Fruit fly (Drosophila melanogaster) whole organism, embryonic: ENCODE results near the gene frtz.

Experiments
- Atf6 ChIP-seq: fragments of 200-800 bp; sonication (Bioruptor generic); IDR thresholded peaks from 2 replicates; pipeline ENCODE4 v1.3.6; 2022; ENCODE audit warnings: missing biosample characterization, missing genetic modification characterization
- CG10654 ChIP-seq: fragments of 200-800 bp; sonication (Bioruptor generic); optimal IDR thresholded peaks from 2 replicates; lab custom pipeline; 2016; ENCODE audit warnings: missing biosample characterization, missing genetic modification characterization
- CG10979 ChIP-seq: fragments of 200-800 bp; sonication (Bioruptor generic); optimal IDR thresholded peaks from 2 replicates; lab custom pipeline; 2018; ENCODE audit warnings: missing biosample characterization, mild to moderate bottlenecking, missing genetic modification characterization, moderate library complexity
- CG12769 ChIP-seq: fragments of 200-800 bp; sonication (Bioruptor generic); optimal IDR thresholded peaks from 2 replicates; lab custom pipeline; 2019; ENCODE audit warnings: missing biosample characterization, mild to moderate bottlenecking, missing genetic modification characterization, moderate library complexity
- CG14441 ChIP-seq: fragments of 200-800 bp; sonication (Bioruptor generic); IDR thresholded peaks from 2 replicates; pipeline ENCODE4 v1.3.6; 2022; ENCODE audit warnings: missing biosample characterization, missing genetic modification characterization
- CG1602 ChIP-seq: fragments of 200-800 bp; sonication (Bioruptor generic); optimal IDR thresholded peaks from 3 replicates; lab custom pipeline; 2016; ENCODE audit warnings: missing biosample characterization, missing genetic modification characterization
- CG16813 ChIP-seq: fragments of 200-800 bp; sonication (Bioruptor generic); IDR thresholded peaks from 3 replicates; pipeline ENCODE4 v1.3.6; 2022; ENCODE audit warnings: missing biosample characterization, missing genetic modification characterization; ENCODE audit not compliant: partially characterized antibody
- CG17186 ChIP-seq: fragments of 200-800 bp; sonication (Bioruptor generic); optimal IDR thresholded peaks from 3 replicates; lab custom pipeline; 2017; ENCODE audit warnings: missing biosample characterization, missing genetic modification reagents, missing genetic modification characterization
- CG17568 ChIP-seq: fragments of 200-800 bp; sonication (Bioruptor generic); optimal IDR thresholded peaks from 2 replicates; lab custom pipeline; 2018; ENCODE audit warnings: missing biosample characterization, mild to moderate bottlenecking, missing genetic modification characterization, moderate library complexity
- CG18764 ChIP-seq: fragments of 200-800 bp; sonication (Bioruptor generic); optimal IDR thresholded peaks from 3 replicates; lab custom pipeline; 2016; ENCODE audit warnings: missing biosample characterization, missing genetic modification characterization
- CG30431 ChIP-seq: fragments of 200-800 bp; sonication (Bioruptor generic); optimal IDR thresholded peaks from 2 replicates; lab custom pipeline; 2017; ENCODE audit warnings: missing biosample characterization, missing genetic modification characterization
- CG3847 ChIP-seq: fragments of 200-800 bp; sonication (Bioruptor generic); IDR thresholded peaks from 2 replicates; pipeline ENCODE4 v1.3.6; 2022; ENCODE audit warnings: missing biosample characterization, missing genetic modification characterization
- CG6689 ChIP-seq: fragments of 200-800 bp; sonication (Bioruptor generic); IDR thresholded peaks from 2 replicates; pipeline ENCODE4 v1.3.6; 2022; ENCODE audit warnings: missing biosample characterization, missing genetic modification characterization
- CG6765 ChIP-seq: fragments of 200-800 bp; sonication (Bioruptor generic); optimal IDR thresholded peaks from 3 replicates; lab custom pipeline; 2017; ENCODE audit warnings: missing biosample characterization, mild to moderate bottlenecking, missing genetic modification characterization
- CkIIα-i1 ChIP-seq: fragments of 200-800 bp; sonication (Bioruptor generic); IDR thresholded peaks from 2 replicates; pipeline ENCODE4 v1.3.6; 2022; ENCODE audit warnings: missing biosample characterization, missing genetic modification characterization
- CoRest ChIP-seq: fragments of 200-800 bp; sonication (Bioruptor generic); optimal IDR thresholded peaks from 3 replicates; lab custom pipeline; 2018; ENCODE audit warnings: missing biosample characterization, mild to moderate bottlenecking, missing genetic modification characterization, moderate library complexity
- Dip2 ChIP-seq: fragments of 200-800 bp; sonication (Bioruptor generic); IDR thresholded peaks from 2 replicates; pipeline ENCODE4 v1.3.6; 2022; ENCODE audit warnings: missing biosample characterization, missing genetic modification characterization
- Dip3 ChIP-seq: fragments of 200-800 bp; sonication (Bioruptor generic); optimal IDR thresholded peaks from 3 replicates; lab custom pipeline; 2016; ENCODE audit warnings: missing biosample characterization, missing genetic modification characterization
- HLH3B ChIP-seq: fragments of 200-800 bp; sonication (Bioruptor generic); IDR thresholded peaks from 2 replicates; pipeline ENCODE4 v1.3.6; 2022; ENCODE audit warnings: missing biosample characterization, missing genetic modification characterization
- HLHmδ ChIP-seq: fragments of 200-800 bp; sonication (Bioruptor generic); optimal IDR thresholded peaks from 2 replicates; lab custom pipeline; 2018; ENCODE audit warnings: missing biosample characterization, mild to moderate bottlenecking, missing genetic modification characterization, moderate library complexity
- Hey ChIP-seq: fragments of 200-800 bp; sonication (Bioruptor generic); optimal IDR thresholded peaks from 3 replicates; lab custom pipeline; 2018; ENCODE audit warnings: missing biosample characterization, mild to moderate bottlenecking, missing genetic modification characterization
- Lhr ChIP-seq: fragments of 200-800 bp; sonication (Bioruptor generic); optimal IDR thresholded peaks from 3 replicates; lab custom pipeline; 2017; ENCODE audit warnings: mild to moderate bottlenecking, missing biosample characterization, missing genetic modification reagents, missing genetic modification characterization
- Lpt ChIP-seq: fragments of >200 bp; optimal IDR thresholded peaks from 2 replicates; lab custom pipeline; 2018; ENCODE audit warnings: missing biosample characterization, missing genetic modification characterization
- NFAT ChIP-seq: fragments of 200-800 bp; sonication (Bioruptor generic); IDR thresholded peaks from 2 replicates; pipeline ENCODE4 v1.3.6; 2022; ENCODE audit warnings: missing biosample characterization, missing genetic modification characterization
- Oli ChIP-seq: fragments of 200-800 bp; sonication (Bioruptor generic); optimal IDR thresholded peaks from 2 replicates; lab custom pipeline; 2018; ENCODE audit warnings: missing biosample characterization, mild to moderate bottlenecking, missing genetic modification characterization, moderate library complexity
- PHDP ChIP-seq: fragments of 200-800 bp; sonication (Bioruptor generic); optimal IDR thresholded peaks from 3 replicates; lab custom pipeline; 2018; ENCODE audit warnings: missing biosample characterization, mild to moderate bottlenecking, missing genetic modification characterization, moderate library complexity
- Rfx ChIP-seq: fragments of 200-800 bp; sonication (Bioruptor generic); IDR thresholded peaks from 2 replicates; pipeline ENCODE4 v1.3.6; 2022; ENCODE audit warnings: missing biosample characterization, missing genetic modification characterization
- Sox102F ChIP-seq: fragments of 200-800 bp; sonication (Bioruptor generic); optimal IDR thresholded peaks from 2 replicates; lab custom pipeline; 2018; ENCODE audit warnings: missing biosample characterization, mild to moderate bottlenecking, missing genetic modification characterization, moderate library complexity
- Taf1 ChIP-seq: fragments of 200-800 bp; sonication (Bioruptor generic); IDR thresholded peaks from 2 replicates; pipeline ENCODE4 v1.3.6; 2022; ENCODE audit warnings: missing biosample characterization, missing genetic modification characterization
- Xbp1 ChIP-seq: fragments of 200-800 bp; sonication (Bioruptor generic); optimal IDR thresholded peaks from 3 replicates; lab custom pipeline; 2016; ENCODE audit warnings: missing biosample characterization, mild to moderate bottlenecking, missing genetic modification characterization
- al ChIP-seq: fragments of 200-800 bp; sonication (Bioruptor generic); IDR thresholded peaks from 2 replicates; pipeline ENCODE4 v1.3.6; 2022; ENCODE audit warnings: missing biosample characterization, missing genetic modification characterization
- chif ChIP-seq, 2 experiments: fragments of 200-800 bp; sonication (Bioruptor generic); optimal IDR thresholded peaks; 3 replicates each; lab custom pipeline; 2016; ENCODE audit warnings: missing biosample characterization in 2 of 2, missing genetic modification characterization in 2 of 2
- ems ChIP-seq: fragments of 200-800 bp; sonication (Bioruptor generic); optimal IDR thresholded peaks from 3 replicates; lab custom pipeline; 2016; ENCODE audit warnings: missing biosample characterization, missing genetic modification characterization
- fd96Cb ChIP-seq: fragments of 200-800 bp; sonication (Bioruptor generic); optimal IDR thresholded peaks from 2 replicates; lab custom pipeline; 2018; ENCODE audit warnings: missing biosample characterization, mild to moderate bottlenecking, missing genetic modification characterization, moderate library complexity
- h ChIP-seq: fragments of >200 bp; optimal IDR thresholded peaks from 2 replicates; lab custom pipeline; 2017
- her ChIP-seq: fragments of 200-800 bp; sonication (Bioruptor generic); optimal IDR thresholded peaks from 2 replicates; lab custom pipeline; 2016; ENCODE audit warnings: missing biosample characterization, missing genetic modification characterization
- kay ChIP-seq: fragments of 200-800 bp; sonication (Bioruptor generic); optimal IDR thresholded peaks from 2 replicates; lab custom pipeline; 2016; ENCODE audit warnings: missing biosample characterization, missing genetic modification characterization
- lola ChIP-seq, 3 experiments: fragments of >200 bp in 2 of 3; fragments of 200-800 bp in 1 of 3; sonication (Bioruptor generic) in 1 of 3; optimal IDR thresholded peaks; 2 replicates each; lab custom pipeline; 2017 to 2019; ENCODE audit warnings: missing biosample characterization in 3 of 3, missing genetic modification characterization in 3 of 3, mild to moderate bottlenecking in 1 of 3, moderate library complexity in 1 of 3
- nau ChIP-seq: fragments of 200-800 bp; sonication (Bioruptor generic); optimal IDR thresholded peaks from 3 replicates; lab custom pipeline; 2017; ENCODE audit warnings: missing biosample characterization, mild to moderate bottlenecking, missing genetic modification characterization, missing genetic modification reagents
- p53 ChIP-seq: fragments of 200-800 bp; sonication (Bioruptor generic); optimal IDR thresholded peaks from 2 replicates; lab custom pipeline; 2016; ENCODE audit warnings: missing biosample characterization, missing genetic modification characterization
- scrt ChIP-seq: fragments of 200-800 bp; sonication (Bioruptor generic); optimal IDR thresholded peaks from 2 replicates; lab custom pipeline; 2018; ENCODE audit warnings: missing biosample characterization, mild to moderate bottlenecking, missing genetic modification characterization, moderate library complexity
- seq ChIP-seq: fragments of 200-800 bp; sonication (Bioruptor generic); IDR thresholded peaks from 2 replicates; pipeline ENCODE4 v1.3.6; 2022; ENCODE audit warnings: missing biosample characterization, missing genetic modification characterization
- shn ChIP-seq: fragments of 200-800 bp; sonication (Bioruptor generic); optimal IDR thresholded peaks from 3 replicates; lab custom pipeline; 2016; ENCODE audit warnings: missing biosample characterization, missing genetic modification characterization
- sima ChIP-seq: fragments of 200-800 bp; sonication (Bioruptor generic); optimal IDR thresholded peaks from 2 replicates; lab custom pipeline; 2016; ENCODE audit warnings: missing biosample characterization, missing genetic modification characterization
- slp2 ChIP-seq: fragments of 200-800 bp; sonication (Bioruptor generic); optimal IDR thresholded peaks from 2 replicates; lab custom pipeline; 2016; ENCODE audit warnings: missing biosample characterization, missing genetic modification characterization
- sna ChIP-seq: fragments of 200-800 bp; sonication (Bioruptor generic); IDR thresholded peaks from 2 replicates; pipeline ENCODE4 v1.3.6; 2022; ENCODE audit warnings: missing biosample characterization, missing genetic modification characterization; ENCODE audit not compliant: partially characterized antibody
- sr ChIP-seq: fragments of 200-800 bp; sonication (Bioruptor generic); IDR thresholded peaks from 3 replicates; pipeline ENCODE4 v1.3.6; 2022; ENCODE audit warnings: missing biosample characterization, missing genetic modification characterization
- stwl ChIP-seq: fragments of 200-800 bp; sonication (Bioruptor generic); optimal IDR thresholded peaks from 3 replicates; lab custom pipeline; 2018; ENCODE audit warnings: missing biosample characterization, mild to moderate bottlenecking, missing genetic modification characterization, moderate library complexity
- trh ChIP-seq: fragments of 200-800 bp; sonication (Bioruptor generic); optimal IDR thresholded peaks from 2 replicates; lab custom pipeline; 2016; ENCODE audit warnings: missing biosample characterization, missing genetic modification characterization
- unc-4 ChIP-seq: fragments of 200-800 bp; sonication (Bioruptor generic); IDR thresholded peaks from 2 replicates; pipeline ENCODE4 v1.3.6; 2022; ENCODE audit warnings: missing biosample characterization, missing genetic modification characterization; ENCODE audit not compliant: partially characterized antibody

The frtz gene

DNA sequence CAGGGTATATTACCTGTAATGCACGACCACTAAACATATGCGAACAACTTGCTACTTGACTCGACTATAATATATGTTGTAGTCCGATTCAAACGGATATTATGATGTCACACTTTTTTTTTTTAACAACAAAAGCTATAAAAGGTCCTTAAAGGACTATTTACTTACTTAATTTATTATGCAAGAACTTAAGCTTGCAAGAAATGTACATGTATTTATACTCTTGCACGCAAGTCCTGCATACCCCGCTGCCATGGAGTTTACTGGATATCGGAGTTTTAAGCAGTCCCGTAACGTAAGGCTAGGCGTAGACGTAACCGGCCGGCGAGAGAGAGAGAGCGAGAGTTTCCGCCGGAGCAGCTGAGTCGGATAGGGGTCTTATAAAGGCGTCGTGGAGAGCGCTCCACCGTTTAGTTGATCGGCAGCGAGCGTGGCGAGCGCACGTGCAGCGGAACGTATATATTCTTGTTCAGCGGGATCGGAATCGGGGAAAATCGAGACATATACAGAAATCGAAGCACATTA is 21.5 kb upstream of the frtz start (continued):
- TF ChIP-seq shn (peak; percentile 91), unc-4 (0 out of 2 replicates have a peak, but pooled peaks have one; percentile 32), CG6765 (GFP tag; lab: Kevin White, UChicago) (peak; percentile 22), CG1602 (GFP tag; lab: Kevin White, UChicago) (peak; percentile 91), Sox102F (GFP tag; lab: Kevin White, UChicago) (peak; percentile 96), slp2 (GFP tag; lab: Kevin White, UChicago) (peak; percentile 94), lola (GFP tag; optimal IDR thresholded peaks at IDR 0.05; lab: Kevin White, UChicago) (peak in 1 of 3 experiments; percentile 80), al (GFP tag; lab: Robert Waterston, UW) (peak; percentile 76; the same call in 1 of the 2 replicates), Hey (tag; lab: Kevin White, UChicago) (no peak), stwl (tag; lab: Kevin White, UChicago) (peak; percentile 22), nau (peak; percentile 86), CG30431 (peak; percentile 84), Atf6 (GFP tag; lab: Robert Waterston, UW) (peak; percentile 84), Dip3 (GFP tag; lab: Kevin White, UChicago) (peak; percentile 90), CG12769 (peak; percentile 87), CG17186 (peak; percentile 42), CG10979 (tag; lab: Kevin White, UChicago) (peak; percentile 88), Taf1 (GFP tag; lab: Robert Waterston, UW) (peak; percentile 58; the same call in 1 of the 2 replicates), ems (GFP tag; lab: Kevin White, UChicago) (peak; percentile 82), HLHmδ (peak; percentile 41), PHDP (peak; percentile 86), HLH3B (GFP tag; lab: Robert Waterston, UW) (peak; percentile 84), CoRest (tag; lab: Kevin White, UChicago) (peak; percentile 87), CG10654 (GFP tag; lab: Kevin White, UChicago) (peak; percentile 83), seq (GFP tag; lab: Robert Waterston, UW) (peak; percentile 88), CG18764 (GFP tag; lab: Kevin White, UChicago) (peak; percentile 86), sima (GFP tag; lab: Kevin White, UChicago) (peak; percentile 36), sr (GFP tag; lab: Robert Waterston, UW) (peak; percentile 45; the same call in 1 of the 3 replicates), NFAT (0 out of 2 replicates have a peak, but pooled peaks have one; percentile 34), trh (GFP tag; lab: Kevin White, UChicago) (peak; percentile 64), CG16813 (no peak), chif (GFP tag; optimal IDR thresholded peaks at IDR 0.05; lab: Kevin White, UChicago) (peak; percentile 87 to 94), sna (0 out of 2 replicates have a peak, but pooled peaks have one; percentile 14), scrt (GFP tag; lab: Kevin White, UChicago) (peak; percentile 67), fd96Cb (peak; percentile 92), CkIIα-i1 (peak; percentile 13; the same call in 1 of the 2 replicates), Lpt (no peak), CG6689 (GFP tag; lab: Robert Waterston, UW) (peak; percentile 90), CG3847 (GFP tag; lab: Robert Waterston, UW) (peak; percentile 81), Xbp1 (GFP tag; lab: Kevin White, UChicago) (peak; percentile 92), Lhr (peak; percentile 49), Oli (tag; lab: Kevin White, UChicago) (peak; percentile 93), kay (GFP tag; lab: Kevin White, UChicago) (peak; percentile 83), CG14441 (GFP tag; lab: Robert Waterston, UW) (peak; percentile 83), h (lab: Kevin White, UChicago) (no peak), CG17568 (GFP tag; lab: Kevin White, UChicago) (peak; percentile 69), Dip2 (GFP tag; lab: Robert Waterston, UW) (no peak), her (GFP tag; lab: Kevin White, UChicago) (peak; percentile 72), Rfx (peak; percentile 68), p53 (GFP tag; lab: Kevin White, UChicago) (peak; percentile 30)
